Worm (Caenorhabditis elegans): ENCODE data around the gene C25F9.6.

C25F9.6 gene

DNA sequence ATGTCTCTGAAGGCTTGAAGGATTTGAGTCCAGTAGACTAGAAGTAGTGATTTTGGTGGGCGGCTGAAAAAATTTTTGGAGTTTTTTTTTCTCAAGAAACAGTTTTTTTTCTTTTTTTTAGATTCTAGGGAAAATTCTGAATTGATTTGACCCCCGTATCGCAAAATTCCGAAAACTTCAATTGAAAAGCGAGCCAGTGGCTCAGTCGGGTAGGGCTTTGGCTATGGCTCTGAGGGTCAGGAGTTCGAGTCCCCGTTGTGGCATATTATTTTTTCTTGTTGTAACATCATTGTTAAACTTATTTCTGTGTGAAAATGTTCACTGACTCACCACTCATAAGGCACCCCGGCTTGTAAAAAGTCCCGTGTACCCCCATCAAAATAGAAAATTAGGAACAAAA lies 6.7 kb downstream of the C25F9.6 start:
- TF ChIP-seq tra-4 (tag; optimal IDR thresholded peaks at IDR 0.05) (no peak), sea-1 (GFP tag; conservative IDR thresholded peaks at IDR 0.05) (no peak), ama-1 (optimal IDR thresholded peaks at IDR 0.05) (no peak), hmg-4 (GFP tag; optimal IDR thresholded peaks at IDR 0.05) (no peak), hnd-1 (tag; optimal IDR thresholded peaks at IDR 0.05) (no peak), flt-1 (GFP tag; IDR thresholded peaks at IDR 0.05) (no peak), scrt-1 (GFP tag; IDR thresholded peaks at IDR 0.05) (no peak), ets-7 (tag; optimal IDR thresholded peaks at IDR 0.05) (no peak)

DNA sequence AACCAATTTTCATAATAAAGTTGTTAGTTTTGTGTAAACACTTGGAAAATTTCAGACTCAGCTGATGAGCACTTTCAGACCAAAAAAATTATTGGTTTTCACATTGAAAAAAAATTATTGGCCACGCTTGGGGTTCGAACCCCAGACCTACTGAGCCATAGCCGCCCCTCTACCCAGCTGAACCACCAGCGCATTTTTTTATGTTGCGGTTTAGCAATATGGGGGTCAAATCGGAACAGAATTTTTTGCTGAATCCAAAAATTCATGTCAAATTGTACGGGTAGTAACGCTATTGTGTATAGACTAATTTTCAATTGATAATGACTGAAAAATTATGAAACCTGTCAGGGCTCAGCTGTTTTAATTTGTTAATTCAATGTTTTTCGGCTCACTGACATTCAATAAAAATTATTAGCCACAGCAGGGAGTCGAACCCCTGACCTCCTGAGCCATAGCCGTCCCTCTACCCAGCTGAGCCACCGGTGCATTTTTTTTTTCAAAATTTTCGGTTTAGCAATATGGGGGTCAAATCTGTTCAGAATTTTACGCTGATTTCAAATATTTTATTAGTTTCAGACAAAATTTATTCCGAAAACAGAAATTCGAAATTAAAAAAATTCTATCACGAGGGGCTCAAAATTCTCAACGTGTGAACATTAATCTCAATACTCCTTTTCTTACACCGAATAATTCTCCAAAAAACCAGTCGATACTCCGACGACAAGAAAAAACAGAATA lies 8.4 kb downstream of the C25F9.6 start:
- TF ChIP-seq F13C5.2 (tag; optimal IDR thresholded peaks at IDR 0.05) (no peak), tbx-11 (GFP tag; IDR thresholded peaks at IDR 0.05) (no peak), flt-1 (GFP tag; IDR thresholded peaks at IDR 0.05) (no peak), hmg-4 (GFP tag; optimal IDR thresholded peaks at IDR 0.05) (no peak), aly-1 (tag; optimal IDR thresholded peaks at IDR 0.05) (no peak), hmbx-1 (tag; optimal IDR thresholded peaks at IDR 0.05) (no peak), ceh-36 (tag; optimal IDR thresholded peaks at IDR 0.05) (no peak), ets-7 (tag; optimal IDR thresholded peaks at IDR 0.05) (no peak), tra-4 (tag; optimal IDR thresholded peaks at IDR 0.05) (no peak), hnd-1 (tag; optimal IDR thresholded peaks at IDR 0.05) (no peak), scrt-1 (GFP tag; IDR thresholded peaks at IDR 0.05) (no peak), B0310.2 (tag; optimal IDR thresholded peaks at IDR 0.05) (no peak), pes-1 (GFP tag; IDR thresholded peaks at IDR 0.05) (no peak), tbx-37 (GFP tag; conservative IDR thresholded peaks at IDR 0.05) (no peak), ceh-13 (GFP tag; optimal IDR thresholded peaks at IDR 0.05) (no peak), ama-1 (optimal IDR thresholded peaks at IDR 0.05) (no peak), sea-1 (GFP tag; conservative IDR thresholded peaks at IDR 0.05) (no peak)

DNA sequence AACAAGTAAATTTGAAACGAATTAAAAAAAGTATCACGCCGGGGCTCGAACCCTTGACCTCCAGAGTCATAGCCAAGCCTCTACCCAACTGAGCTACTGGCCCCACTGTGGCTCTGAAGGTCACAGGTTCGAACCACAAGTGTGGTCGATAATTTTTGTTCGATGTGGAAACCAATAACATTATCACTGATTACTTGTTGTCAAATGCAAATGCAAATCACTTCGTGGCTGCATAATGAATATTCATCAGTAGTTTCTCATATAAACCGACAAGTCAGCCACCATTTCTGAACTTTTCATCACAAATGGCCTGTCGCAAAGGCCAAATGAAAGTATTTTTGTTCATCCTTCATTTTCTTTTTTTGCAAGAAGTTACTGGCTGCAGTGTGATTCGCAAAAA lies 10.4 kb downstream of the C25F9.6 start, which contains the start of gene C25F9.8:
TSS of gene C25F9.8 (plus strand) at position 301 of the 400 bp plus-strand sequence.
- TF ChIP-seq hmbx-1 (tag; optimal IDR thresholded peaks at IDR 0.05) = no peak
- TF ChIP-seq tbx-37 (GFP tag; conservative IDR thresholded peaks at IDR 0.05) = no peak
- no peak for TF ChIP-seq flt-1 (GFP tag; IDR thresholded peaks at IDR 0.05)
- no peak for TF ChIP-seq sea-1 (GFP tag; conservative IDR thresholded peaks at IDR 0.05)
- no peak for TF ChIP-seq ets-7 (tag; optimal IDR thresholded peaks at IDR 0.05)
- TF ChIP-seq hnd-1 (tag; optimal IDR thresholded peaks at IDR 0.05) = no peak
- no peak for TF ChIP-seq pes-1 (GFP tag; IDR thresholded peaks at IDR 0.05)
- TF ChIP-seq B0310.2 (tag; optimal IDR thresholded peaks at IDR 0.05) = no peak
- no peak for TF ChIP-seq tbx-11 (GFP tag; IDR thresholded peaks at IDR 0.05)
- no peak for TF ChIP-seq hmg-4 (GFP tag; optimal IDR thresholded peaks at IDR 0.05)
- no peak for TF ChIP-seq ceh-36 (tag; optimal IDR thresholded peaks at IDR 0.05)

DNA sequence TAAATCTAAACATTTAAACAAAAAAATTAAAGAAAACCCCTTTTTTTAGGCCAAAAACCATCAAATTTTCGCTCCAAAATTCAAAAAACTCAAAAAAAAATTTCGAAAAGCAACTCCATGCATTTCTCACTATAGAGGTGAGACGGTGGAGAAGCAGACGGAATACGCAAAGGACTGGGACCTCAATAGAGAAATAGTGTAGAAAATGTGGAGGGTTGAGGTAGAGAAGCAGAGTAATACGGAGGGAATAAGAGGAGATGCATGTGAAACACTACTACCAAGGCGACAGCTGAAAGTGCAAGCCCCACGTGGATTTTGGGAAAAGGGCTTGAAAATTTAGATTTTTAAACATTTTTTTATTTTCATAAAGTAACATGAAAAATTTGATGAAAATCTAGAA lies 13.9 kb downstream of the C25F9.6 start:
- no peak for TF ChIP-seq aly-1 (tag; optimal IDR thresholded peaks at IDR 0.05)
- TF ChIP-seq F13C5.2 (tag; optimal IDR thresholded peaks at IDR 0.05) = no peak
- TF ChIP-seq tbx-11 (GFP tag; IDR thresholded peaks at IDR 0.05) = no peak
- TF ChIP-seq B0310.2 (tag; optimal IDR thresholded peaks at IDR 0.05) = no peak
- TF ChIP-seq ets-7 (tag; optimal IDR thresholded peaks at IDR 0.05) = no peak
- no peak for TF ChIP-seq ceh-13 (GFP tag; optimal IDR thresholded peaks at IDR 0.05)
- no peak for TF ChIP-seq hmbx-1 (tag; optimal IDR thresholded peaks at IDR 0.05)
- TF ChIP-seq hmg-4 (GFP tag; optimal IDR thresholded peaks at IDR 0.05) = no peak
- no peak for TF ChIP-seq ceh-36 (tag; optimal IDR thresholded peaks at IDR 0.05)
- no peak for TF ChIP-seq pes-1 (GFP tag; IDR thresholded peaks at IDR 0.05)
- TF ChIP-seq sea-1 (GFP tag; conservative IDR thresholded peaks at IDR 0.05) = no peak

DNA sequence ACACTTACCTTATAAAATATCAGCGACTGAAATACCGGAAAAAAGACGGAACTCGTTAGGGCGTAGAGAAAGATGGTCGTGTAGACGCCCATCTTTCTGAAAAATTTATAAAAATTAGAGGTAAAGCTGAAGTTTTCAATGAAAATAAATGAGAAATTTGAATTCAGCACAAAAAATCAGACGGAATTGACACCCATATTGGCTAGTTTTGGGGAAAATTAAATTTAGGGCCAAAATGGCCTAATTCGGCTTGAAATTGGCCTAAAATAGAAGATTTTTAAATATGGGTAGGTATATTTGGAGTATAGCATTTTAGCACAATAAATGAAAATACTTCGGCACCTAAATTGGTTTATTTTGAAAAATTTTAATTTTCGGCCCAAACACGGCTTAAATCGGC lies 15.1 kb downstream of the C25F9.6 start, which contains the start of gene slcr-46.2:
TSS of gene slcr-46.2 (minus strand) at position 101 of the 400 bp plus-strand sequence.
- no peak for TF ChIP-seq tra-4 (tag; optimal IDR thresholded peaks at IDR 0.05)
- no peak for TF ChIP-seq flt-1 (GFP tag; IDR thresholded peaks at IDR 0.05)
- TF ChIP-seq ets-7 (tag; optimal IDR thresholded peaks at IDR 0.05) = no peak
- TF ChIP-seq hmg-4 (GFP tag; optimal IDR thresholded peaks at IDR 0.05) = no peak

DNA sequence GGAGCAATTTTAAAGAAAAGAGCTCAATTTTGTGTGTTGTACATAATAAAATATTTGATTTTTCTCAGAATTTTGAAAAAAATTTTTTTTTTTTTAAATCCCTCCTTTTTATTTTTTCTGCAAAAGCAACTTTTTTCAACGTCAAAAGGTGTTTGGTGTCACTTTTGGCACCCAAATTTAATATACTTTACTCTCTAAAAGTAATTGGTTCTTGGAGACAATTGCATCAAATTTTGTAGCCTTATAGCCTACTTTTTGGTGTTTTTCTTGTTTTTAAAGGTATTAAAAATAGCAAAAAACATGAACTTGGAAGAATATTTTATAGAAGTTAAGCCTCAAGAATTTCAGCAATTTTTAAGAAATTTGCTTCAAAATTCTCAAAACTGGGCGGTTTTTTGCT lies 24.2 kb downstream of the C25F9.6 start, which contains the start of gene srw-84:
TSS of gene srw-84 (plus strand) at position 301 of the 400 bp plus-strand sequence.
- TF ChIP-seq ceh-36 (tag; optimal IDR thresholded peaks at IDR 0.05) (no peak), scrt-1 (GFP tag; IDR thresholded peaks at IDR 0.05) (no peak), tra-4 (tag; optimal IDR thresholded peaks at IDR 0.05) (no peak), ceh-13 (GFP tag; optimal IDR thresholded peaks at IDR 0.05) (no peak), hmg-4 (GFP tag; optimal IDR thresholded peaks at IDR 0.05) (no peak), tbx-37 (GFP tag; conservative IDR thresholded peaks at IDR 0.05) (no peak), ama-1 (optimal IDR thresholded peaks at IDR 0.05) (no peak), flt-1 (GFP tag; IDR thresholded peaks at IDR 0.05) (no peak), F13C5.2 (tag; optimal IDR thresholded peaks at IDR 0.05) (no peak), hmbx-1 (tag; optimal IDR thresholded peaks at IDR 0.05) (no peak), sea-1 (GFP tag; conservative IDR thresholded peaks at IDR 0.05) (no peak), ets-7 (tag; optimal IDR thresholded peaks at IDR 0.05) (no peak), aly-1 (tag; optimal IDR thresholded peaks at IDR 0.05) (no peak)

DNA sequence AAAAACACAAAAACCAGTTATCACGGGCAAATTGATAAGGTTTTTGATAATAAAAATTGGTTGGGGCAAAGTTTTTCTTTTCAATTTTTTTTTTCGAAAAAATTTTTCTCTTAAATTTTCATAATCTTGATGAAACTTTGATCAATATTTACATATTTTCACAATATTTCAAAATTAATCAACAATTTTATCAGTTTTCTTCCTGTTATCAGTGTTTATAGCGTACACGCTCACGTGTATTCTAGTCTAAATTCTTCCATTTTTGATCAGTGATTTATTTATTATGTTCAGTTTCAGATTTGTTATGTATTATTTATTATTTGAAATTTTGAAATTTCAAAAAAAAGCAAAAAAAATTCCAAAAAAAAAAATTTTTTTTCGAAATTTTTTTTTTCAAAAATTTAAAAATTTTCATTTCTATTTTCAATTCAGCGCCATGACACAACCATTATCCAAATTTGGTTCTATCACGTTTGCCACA lies 28.1 kb downstream of the C25F9.6 start, which contains the start of gene nceh-1:
TSS of gene nceh-1 (plus strand) at position 431 of the 481 bp plus-strand sequence.
- TF ChIP-seq aly-1 (tag; optimal IDR thresholded peaks at IDR 0.05) = no peak

DNA sequence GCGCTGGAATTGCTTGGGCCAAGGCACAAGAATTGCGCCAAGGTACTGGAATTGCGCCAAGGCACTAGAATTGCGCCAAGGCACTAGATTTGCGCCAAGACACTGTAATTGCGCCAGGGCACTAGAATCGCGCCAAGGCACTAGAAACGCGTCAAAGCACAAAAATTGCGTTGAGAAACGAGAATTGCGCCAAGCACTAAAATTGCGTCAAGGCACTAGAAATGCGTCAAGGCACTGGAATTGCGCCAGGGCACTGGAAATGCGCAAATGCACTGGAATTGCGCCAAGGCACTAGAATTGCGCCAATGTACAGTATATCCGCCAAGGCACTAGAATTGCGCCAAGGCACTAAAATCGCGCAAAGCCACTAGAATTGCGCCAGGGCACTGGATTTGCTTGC lies 33.3 kb downstream of the C25F9.6 start:
- TF ChIP-seq B0310.2 (tag; optimal IDR thresholded peaks at IDR 0.05) = no peak
- TF ChIP-seq tbx-37 (GFP tag; conservative IDR thresholded peaks at IDR 0.05) = 0 out of 2 replicates have a peak, but pooled peaks have one; percentile 6
